Worm (Caenorhabditis elegans) whole organism, mixed stage, embryonic: ENCODE results near the gene srh-136.
A peak's percentile ranks its signal among the peaks of the same experiment; 100 is the strongest.
"Not testable (repeated sequence)": the region's sequence is repeated elsewhere in the genome, so short reads cannot be mapped to it uniquely, and the experiment has no call there.

Experiments used
- bed-3 ChIP-seq: fragments of 200-800 bp; sonication (Bioruptor generic); optimal IDR thresholded peaks from 3 replicates; lab custom pipeline; 2018; ENCODE audit warnings: mild to moderate bottlenecking, missing genetic modification characterization, moderate library complexity, missing compliant biosample characterization
- blmp-1 ChIP-seq: fragments of 150-350 bp; optimal IDR thresholded peaks from 2 replicates; lab custom pipeline; 2014; ENCODE audit warnings: missing biosample characterization, missing genetic modification characterization
- ceh-39 ChIP-seq: fragments of 150-350 bp; optimal IDR thresholded peaks from 2 replicates; lab custom pipeline; 2014; ENCODE audit warnings: missing biosample characterization, missing genetic modification characterization
- ceh-83 ChIP-seq: fragments of 200-800 bp; sonication (Bioruptor generic); optimal IDR thresholded peaks from 2 replicates; lab custom pipeline; 2018; ENCODE audit warnings: mild to moderate bottlenecking, missing genetic modification characterization, missing compliant biosample characterization
- ces-1 ChIP-seq: fragments of 150-350 bp; optimal IDR thresholded peaks from 2 replicates; lab custom pipeline; 2014; ENCODE audit warnings: missing biosample characterization, missing genetic modification reagents, missing genetic modification characterization
- cnd-1 ChIP-seq: fragments of 200-800 bp; sonication (Bioruptor generic); optimal IDR thresholded peaks from 2 replicates; lab custom pipeline; 2018; ENCODE audit warnings: mild to moderate bottlenecking, missing genetic modification characterization, missing compliant biosample characterization
- drap-1 ChIP-seq: fragments of 200-800 bp; sonication (Bioruptor generic); optimal IDR thresholded peaks from 3 replicates; lab custom pipeline; 2018; ENCODE audit warnings: mild to moderate bottlenecking, missing genetic modification characterization, missing compliant biosample characterization
- elt-1 ChIP-seq: sonication (generic microtip); optimal IDR thresholded peaks from 2 replicates; lab custom pipeline; 2017; ENCODE audit warnings: missing genetic modification characterization, mild to moderate bottlenecking, missing compliant biosample characterization, antibody characterized with exemption, moderate library complexity, borderline replicate concordance; ENCODE audit not compliant: insufficient read depth
- elt-3 ChIP-seq: fragments of 150-350 bp; optimal IDR thresholded peaks from 2 replicates; lab custom pipeline; 2014; ENCODE audit warnings: missing biosample characterization, missing genetic modification characterization
- flh-1 ChIP-seq: fragments of 200-800 bp; sonication (Bioruptor generic); optimal IDR thresholded peaks from 2 replicates; lab custom pipeline; 2018; ENCODE audit warnings: mild to moderate bottlenecking, missing genetic modification characterization, moderate library complexity, missing compliant biosample characterization
- ham-2 ChIP-seq: fragments of 200-800 bp; sonication (Bioruptor generic); optimal IDR thresholded peaks from 2 replicates; lab custom pipeline; 2018; ENCODE audit warnings: mild to moderate bottlenecking, missing genetic modification characterization, missing compliant biosample characterization
- hlh-1 ChIP-seq: fragments of 150-350 bp; optimal IDR thresholded peaks from 2 replicates; lab custom pipeline; 2014; ENCODE audit warnings: missing biosample characterization, missing genetic modification reagents, missing genetic modification characterization
- lin-13 ChIP-seq: fragments of 150-350 bp; optimal IDR thresholded peaks from 2 replicates; lab custom pipeline; 2014; ENCODE audit warnings: missing biosample characterization, missing genetic modification characterization
- lin-32 ChIP-seq: fragments of 200-800 bp; sonication (Bioruptor generic); optimal IDR thresholded peaks from 2 replicates; lab custom pipeline; 2018; ENCODE audit warnings: mild to moderate bottlenecking, missing genetic modification characterization, missing compliant biosample characterization
- lsy-2 ChIP-seq: fragments of 150-350 bp; optimal IDR thresholded peaks from 2 replicates; lab custom pipeline; 2014; ENCODE audit warnings: missing biosample characterization, missing genetic modification characterization
- mab-5 ChIP-seq: fragments of 150-350 bp; optimal IDR thresholded peaks from 2 replicates; lab custom pipeline; 2014; ENCODE audit warnings: missing biosample characterization, missing genetic modification characterization
- mep-1 ChIP-seq: fragments of 150-350 bp; optimal IDR thresholded peaks from 2 replicates; lab custom pipeline; 2017; ENCODE audit warnings: missing biosample characterization, missing genetic modification reagents, missing genetic modification characterization, inconsistent platforms
- mls-2 ChIP-seq: sonication (generic microtip); optimal IDR thresholded peaks from 2 replicates; lab custom pipeline; 2016; ENCODE audit warnings: mild to moderate bottlenecking, missing genetic modification characterization, moderate library complexity, missing compliant biosample characterization
- nhr-12 ChIP-seq: fragments of 150-350 bp; optimal IDR thresholded peaks from 2 replicates; lab custom pipeline; 2014; ENCODE audit warnings: missing biosample characterization, missing genetic modification characterization
- nhr-2 ChIP-seq: fragments of 150-350 bp; optimal IDR thresholded peaks from 2 replicates; lab custom pipeline; 2014; ENCODE audit warnings: missing biosample characterization, missing genetic modification characterization
- nhr-28 ChIP-seq: fragments of 150-350 bp; optimal IDR thresholded peaks from 2 replicates; lab custom pipeline; 2014; ENCODE audit warnings: missing biosample characterization, missing genetic modification characterization
- pha-4 ChIP-seq: fragments of 150-350 bp; optimal IDR thresholded peaks from 2 replicates; lab custom pipeline; 2018; ENCODE audit warnings: missing biosample characterization, missing genetic modification reagents, missing genetic modification characterization
- sem-2 ChIP-seq: fragments of 200-800 bp; sonication (Bioruptor generic); optimal IDR thresholded peaks from 2 replicates; lab custom pipeline; 2018; ENCODE audit warnings: mild to moderate bottlenecking, missing genetic modification characterization, missing compliant biosample characterization
- snpc-4 ChIP-seq: fragments of 150-350 bp; optimal IDR thresholded peaks from 2 replicates; lab custom pipeline; 2014; ENCODE audit warnings: missing biosample characterization, missing genetic modification characterization
- sptf-1 ChIP-seq: sonication (generic microtip); optimal IDR thresholded peaks from 2 replicates; lab custom pipeline; 2017; ENCODE audit warnings: mild to moderate bottlenecking, missing genetic modification characterization, moderate library complexity, missing compliant biosample characterization
- tbx-8 ChIP-seq: fragments of 200-800 bp; sonication (Bioruptor generic); optimal IDR thresholded peaks from 2 replicates; lab custom pipeline; 2018; ENCODE audit warnings: mild to moderate bottlenecking, missing genetic modification characterization, moderate library complexity, missing compliant biosample characterization
- unc-120 ChIP-seq: sonication (generic microtip); optimal IDR thresholded peaks from 2 replicates; lab custom pipeline; 2017; ENCODE audit warnings: missing genetic modification characterization, missing compliant biosample characterization; ENCODE audit not compliant: poor library complexity, severe bottlenecking
- unc-39 ChIP-seq: fragments of 150-350 bp; optimal IDR thresholded peaks from 2 replicates; lab custom pipeline; 2014; ENCODE audit warnings: missing biosample characterization, missing genetic modification characterization
- unc-62 ChIP-seq: fragments of 150-350 bp; optimal IDR thresholded peaks from 2 replicates; lab custom pipeline; 2014; ENCODE audit warnings: missing biosample characterization, missing genetic modification reagents, missing genetic modification characterization
- zip-8 ChIP-seq: fragments of 150-350 bp; optimal IDR thresholded peaks from 2 replicates; lab custom pipeline; 2014; ENCODE audit warnings: missing biosample characterization, missing genetic modification characterization
- ztf-11 ChIP-seq: fragments of 150-350 bp; optimal IDR thresholded peaks from 2 replicates; lab custom pipeline; 2014; ENCODE audit warnings: missing biosample characterization, missing genetic modification characterization

srh-136 gene

DNA sequence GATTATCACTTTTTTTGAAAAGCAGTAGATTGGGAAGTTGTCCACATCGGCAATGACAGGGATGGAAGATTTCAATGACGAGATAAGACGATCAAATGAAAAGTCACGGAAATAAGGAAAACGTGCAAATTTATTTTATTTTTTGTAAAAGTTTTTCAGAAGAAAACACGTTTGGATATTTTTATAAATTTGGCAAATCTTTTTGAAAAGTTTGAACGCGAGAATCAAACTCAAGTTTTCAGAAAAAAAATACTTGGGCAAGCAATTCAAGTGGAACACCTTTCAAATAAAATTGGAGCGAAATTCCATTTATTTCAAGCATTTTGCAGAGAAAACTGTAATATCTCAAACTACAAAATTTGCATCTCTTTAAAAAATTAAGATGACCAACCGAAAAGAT lies 17.7 kb upstream of the srh-136 start, which contains the start of gene F36D3.5:
Gene F36D3.5 (minus strand): TSS at position 101 of the 400 bp plus-strand sequence.
- not testable (repeated sequence) for TF ChIP-seq ham-2 (GFP tag; lab: Kevin White, UChicago); unc-120 (tag; lab: Kevin White, UChicago); sptf-1

DNA sequence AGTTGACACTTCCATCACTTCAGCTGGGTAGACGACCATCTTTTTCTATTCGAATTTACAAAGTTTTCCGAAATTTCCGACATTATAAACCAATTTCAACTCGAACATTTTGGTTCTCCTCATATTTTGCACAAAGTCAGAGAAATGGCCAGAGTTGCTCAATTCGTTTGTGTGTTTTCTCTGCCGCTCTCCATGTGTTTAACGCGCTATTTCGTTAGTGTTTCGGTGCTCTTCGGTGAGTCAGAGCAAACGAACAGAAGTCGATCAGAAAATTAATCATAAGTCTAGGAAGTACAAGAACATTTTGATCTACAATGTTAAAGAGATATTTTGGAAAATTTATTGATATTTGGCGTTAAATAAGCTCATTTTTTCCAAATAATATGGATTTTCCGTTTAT lies 11.3 kb upstream of the srh-136 start, which contains the start of gene srr-3:
Gene srr-3 (minus strand): TSS at position 101 of the 400 bp plus-strand sequence.
- TF ChIP-seq unc-62 (GFP tag; lab: Kevin White, UChicago) (no peak), unc-120 (tag; lab: Kevin White, UChicago) (no peak), ceh-39 (tag; lab: Kevin White, UChicago) (no peak), nhr-2 (tag; lab: Kevin White, UChicago) (no peak), mep-1 (tag; lab: Kevin White, UChicago) (no peak), drap-1 (GFP tag; lab: Kevin White, UChicago) (no peak), sem-2 (GFP tag; lab: Kevin White, UChicago) (no peak), elt-3 (tag; lab: Kevin White, UChicago) (no peak), tbx-8 (GFP tag; lab: Kevin White, UChicago) (no peak), nhr-28 (tag; lab: Kevin White, UChicago) (no peak), mls-2 (tag; lab: Kevin White, UChicago) (no peak), elt-1 (tag; lab: Kevin White, UChicago) (no peak), snpc-4 (tag; lab: Kevin White, UChicago) (no peak), unc-39 (no peak), lin-13 (no peak)

DNA sequence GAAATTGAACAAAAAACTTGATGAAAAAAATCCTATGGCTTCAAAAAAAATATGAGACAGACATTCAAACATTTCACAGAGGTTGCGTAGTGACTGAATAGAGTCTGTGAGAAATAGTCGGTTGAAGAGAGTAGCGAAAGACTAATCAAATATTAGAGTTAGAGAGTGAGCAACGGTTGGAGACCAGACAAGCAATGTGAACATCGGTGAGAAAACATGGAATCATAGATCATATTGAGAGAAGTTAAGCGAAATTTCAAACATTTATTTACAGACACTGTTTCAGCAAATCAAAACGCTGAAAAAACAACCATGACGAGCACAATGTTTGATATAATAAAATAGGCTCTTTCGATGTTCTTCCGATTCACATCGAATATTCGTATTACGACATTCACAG lies 9.3 kb upstream of the srh-136 start:
- TF ChIP-seq lsy-2 (no peak), cnd-1 (tag; lab: Kevin White, UChicago) (no peak), elt-3 (tag; lab: Kevin White, UChicago) (no peak), pha-4 (tag; lab: Kevin White, UChicago) (no peak), ztf-11 (tag; lab: Kevin White, UChicago) (no peak), flh-1 (GFP tag; lab: Kevin White, UChicago) (no peak), bed-3 (GFP tag; lab: Kevin White, UChicago) (no peak), tbx-8 (GFP tag; lab: Kevin White, UChicago) (no peak), mls-2 (tag; lab: Kevin White, UChicago) (no peak), unc-39 (no peak), mep-1 (tag; lab: Kevin White, UChicago) (no peak), lin-32 (GFP tag; lab: Kevin White, UChicago) (no peak)

DNA sequence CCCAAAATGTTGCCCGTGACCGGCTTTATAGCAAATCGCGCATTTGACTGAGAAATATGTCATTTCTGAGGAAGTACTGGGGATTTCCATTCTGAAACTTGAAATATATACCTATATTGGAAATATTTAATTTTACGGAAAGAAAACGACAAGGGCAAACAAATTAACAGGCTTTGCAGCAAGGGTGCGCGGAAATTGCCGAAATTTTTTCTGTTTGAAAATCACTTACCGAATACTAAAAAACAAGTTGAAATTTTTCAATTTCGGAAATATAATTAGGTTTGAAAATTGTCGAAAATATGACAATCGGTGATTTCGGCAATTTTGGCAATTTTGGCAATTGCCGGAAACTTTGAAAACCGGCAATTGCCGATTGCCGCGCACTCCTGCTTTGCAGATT lies 8.4 kb upstream of the srh-136 start, which contains the start of gene nhr-54:
Gene nhr-54 (minus strand): TSS at position 101 of the 400 bp plus-strand sequence.
- no peak for TF ChIP-seq flh-1 (GFP tag; lab: Kevin White, UChicago)
- no peak for TF ChIP-seq unc-39
- TF ChIP-seq blmp-1 (tag; lab: Kevin White, UChicago), result no peak

DNA sequence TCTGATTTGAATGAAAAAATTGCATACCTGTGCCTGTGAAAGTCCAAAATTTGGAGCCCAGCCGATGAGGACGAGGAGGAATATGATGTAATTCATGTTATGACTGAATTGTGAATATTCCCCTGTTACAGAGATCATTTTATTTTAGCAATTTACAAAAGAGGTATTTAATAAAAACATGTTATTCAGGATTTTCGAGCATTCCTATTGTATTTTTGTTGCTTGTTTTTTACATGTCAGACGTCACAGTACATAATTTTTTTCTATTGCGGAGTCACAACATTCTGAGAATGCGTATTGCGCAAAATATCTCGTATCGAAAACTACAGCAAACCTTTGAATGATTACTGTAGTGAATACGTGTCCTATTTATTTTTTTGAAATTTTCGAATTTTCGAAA lies 5.8 kb upstream of the srh-136 start, which contains the start of gene F36D3.14:
Gene F36D3.14 (minus strand): TSS at position 101 of the 400 bp plus-strand sequence.
- TF ChIP-seq mab-5, result no peak
- TF ChIP-seq unc-62 (GFP tag; lab: Kevin White, UChicago), result no peak
- TF ChIP-seq nhr-12 (tag; lab: Kevin White, UChicago), result no peak
- TF ChIP-seq flh-1 (GFP tag; lab: Kevin White, UChicago), result no peak
- TF ChIP-seq cnd-1 (tag; lab: Kevin White, UChicago), result no peak
- no peak for TF ChIP-seq ztf-11 (tag; lab: Kevin White, UChicago)
- no peak for TF ChIP-seq tbx-8 (GFP tag; lab: Kevin White, UChicago)
- TF ChIP-seq nhr-2 (tag; lab: Kevin White, UChicago), result no peak
- no peak for TF ChIP-seq ceh-39 (tag; lab: Kevin White, UChicago)
- TF ChIP-seq nhr-28 (tag; lab: Kevin White, UChicago), result no peak
- TF ChIP-seq sptf-1, result no peak
- TF ChIP-seq pha-4 (tag; lab: Kevin White, UChicago), result no peak
- no peak for TF ChIP-seq zip-8 (tag; lab: Kevin White, UChicago)
- TF ChIP-seq elt-3 (tag; lab: Kevin White, UChicago), result no peak

DNA sequence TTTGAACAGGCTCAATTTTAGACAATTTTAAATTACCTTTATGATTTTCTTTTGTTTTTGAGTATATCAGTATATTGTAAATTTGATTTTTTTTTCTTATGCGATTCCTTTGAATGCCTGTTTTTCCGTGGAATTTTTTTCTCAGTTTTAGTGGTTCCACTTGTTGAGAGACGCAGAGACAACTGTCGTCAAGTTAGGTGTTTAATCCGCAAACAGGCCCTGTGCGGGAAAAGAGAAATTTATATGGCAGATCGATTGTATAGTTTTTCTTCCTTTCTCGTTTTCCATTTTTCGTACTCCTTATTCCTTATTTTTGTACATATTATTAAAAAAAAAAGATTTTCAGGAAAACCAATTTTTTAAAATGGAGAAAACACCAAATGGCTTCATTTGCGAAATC lies 1.6 kb upstream of the srh-136 start, which contains the start of gene F36D3.1:
Gene F36D3.1 (plus strand): TSS at position 347 of the 400 bp plus-strand sequence.
- TF ChIP-seq sem-2 (GFP tag; lab: Kevin White, UChicago), result no peak
- no peak for TF ChIP-seq nhr-12 (tag; lab: Kevin White, UChicago)
- TF ChIP-seq ces-1, result peak; percentile 20
- peak; percentile 44 for TF ChIP-seq mep-1 (tag; lab: Kevin White, UChicago)
- TF ChIP-seq ceh-83 (GFP tag; lab: Kevin White, UChicago), result no peak
- peak; percentile 50 for TF ChIP-seq hlh-1 (tag; lab: Kevin White, UChicago)
- TF ChIP-seq lin-13, result no peak
- no peak for TF ChIP-seq ham-2 (GFP tag; lab: Kevin White, UChicago)
- TF ChIP-seq lsy-2, result peak; percentile 45
- no peak for TF ChIP-seq elt-3 (tag; lab: Kevin White, UChicago)
- peak; percentile 34 for TF ChIP-seq pha-4 (tag; lab: Kevin White, UChicago)
